Fruit fly (Drosophila melanogaster) whole organism, embryonic: Measurements from ENCODE around the gene nxf2.

Experiments used
- CG9609 ChIP-seq: fragments of 200-800 bp; sonication (Bioruptor generic); optimal IDR thresholded peaks from 3 replicates; lab custom pipeline; 2016; ENCODE audit warnings: missing biosample characterization, missing genetic modification characterization
- zfh2 ChIP-seq: fragments of 200-800 bp; sonication (Bioruptor generic); optimal IDR thresholded peaks from 2 replicates; lab custom pipeline; 2016; ENCODE audit warnings: missing biosample characterization, missing genetic modification characterization

DNA sequence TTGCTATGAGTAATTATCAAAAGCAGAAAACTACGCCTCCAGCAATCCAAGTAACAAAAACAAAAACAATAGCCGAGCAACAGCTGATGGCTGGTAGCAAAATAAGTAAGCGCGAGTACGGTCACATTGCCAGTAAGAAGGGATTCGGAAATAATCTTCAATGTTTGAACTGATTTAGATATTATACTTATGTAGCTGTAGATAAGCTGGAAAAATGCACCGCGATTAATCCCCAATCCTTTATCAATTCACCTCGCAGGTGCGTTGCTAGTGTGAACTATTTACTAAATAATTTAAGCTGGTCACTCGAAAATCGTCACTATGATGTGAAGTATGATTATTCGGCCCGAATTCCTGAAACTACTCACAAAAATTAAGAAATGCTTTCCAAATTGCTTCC is 6.9 kb upstream of the nxf2 start, which contains the start of the genes Syx8 and CG32163:
- TF ChIP-seq CG9609 (no peak), zfh2 (GFP tag; lab: Kevin White, UChicago) (no peak)
